Worm (Caenorhabditis elegans) whole organism, early embryonic: ENCODE measurements around the gene Y57G7A.3.

Experiments
- F13C5.2 ChIP-seq: sonication (generic microtip); optimal IDR thresholded peaks from 2 replicates; lab custom pipeline; 2017; ENCODE audit warnings: mild to moderate bottlenecking, missing genetic modification characterization, inconsistent platforms, missing compliant biosample characterization
- aly-1 ChIP-seq: sonication (generic microtip); optimal IDR thresholded peaks from 2 replicates; lab custom pipeline; 2016; ENCODE audit warnings: missing genetic modification characterization, missing compliant biosample characterization
- ama-1 ChIP-seq: fragments of 150-350 bp; optimal IDR thresholded peaks from 2 replicates; lab custom pipeline; 2014
- ceh-13 ChIP-seq: fragments of 200-800 bp; sonication (Bioruptor generic); optimal IDR thresholded peaks from 2 replicates; lab custom pipeline; 2018; ENCODE audit warnings: mild to moderate bottlenecking, missing genetic modification characterization, missing compliant biosample characterization
- ceh-36 ChIP-seq: sonication (generic microtip); optimal IDR thresholded peaks from 2 replicates; lab custom pipeline; 2016; ENCODE audit warnings: missing genetic modification characterization, inconsistent platforms, missing compliant biosample characterization
- ets-7 ChIP-seq: sonication (generic microtip); optimal IDR thresholded peaks from 2 replicates; lab custom pipeline; 2016; ENCODE audit warnings: missing genotype, missing genetic modification characterization, missing compliant biosample characterization
- flt-1 ChIP-seq: fragments of 200-800 bp; sonication (Bioruptor generic); IDR thresholded peaks from 2 replicates; pipeline ENCODE4 v1.3.6; 2022; ENCODE audit warnings: missing genetic modification characterization, missing compliant biosample characterization
- hmbx-1 ChIP-seq: sonication (generic microtip); optimal IDR thresholded peaks from 2 replicates; lab custom pipeline; 2016; ENCODE audit warnings: mild to moderate bottlenecking, missing genetic modification characterization, missing compliant biosample characterization
- pes-1 ChIP-seq: fragments of 200-800 bp; sonication (Bioruptor generic); IDR thresholded peaks from 2 replicates; pipeline ENCODE4 v1.3.6; 2022; ENCODE audit warnings: missing genetic modification reagents, missing genetic modification characterization, missing compliant biosample characterization
- scrt-1 ChIP-seq: fragments of 200-800 bp; sonication (Bioruptor generic); IDR thresholded peaks from 2 replicates; pipeline ENCODE4 v1.3.6; 2022; ENCODE audit warnings: missing genetic modification characterization, missing compliant biosample characterization
- sea-1 ChIP-seq: fragments of 200-800 bp; sonication (Bioruptor generic); conservative IDR thresholded peaks from 2 replicates; pipeline ENCODE4 v1.3.6; 2022; ENCODE audit warnings: missing genetic modification characterization, missing compliant biosample characterization
- tbx-11 ChIP-seq: fragments of 200-800 bp; sonication (Bioruptor generic); IDR thresholded peaks from 2 replicates; pipeline ENCODE4 v1.3.6; 2022; ENCODE audit warnings: missing genetic modification characterization, missing compliant biosample characterization
- tra-4 ChIP-seq: sonication (generic microtip); optimal IDR thresholded peaks from 2 replicates; lab custom pipeline; 2017; ENCODE audit warnings: missing genetic modification characterization, missing compliant biosample characterization

- TF ChIP-seq ceh-13 (no peak), ceh-36 (tag; lab: Kevin White, UChicago) (no peak), pes-1 (GFP tag; lab: Robert Waterston, UW) (no peak), ama-1 (lab: Kevin White, UChicago) (no peak), tra-4 (tag; lab: Kevin White, UChicago) (no peak), flt-1 (GFP tag; lab: Robert Waterston, UW) (no peak), sea-1 (GFP tag; lab: Robert Waterston, UW) (no peak), scrt-1 (GFP tag; lab: Robert Waterston, UW) (no peak), hmbx-1 (tag; lab: Kevin White, UChicago) (no peak), F13C5.2 (tag; lab: Kevin White, UChicago) (no peak), tbx-11 (GFP tag; lab: Robert Waterston, UW) (no peak), aly-1 (no peak), ets-7 (tag; lab: Kevin White, UChicago) (no peak)
Measured at ce11 chrII:1320987-1321807, 35.6 kb downstream of the Y57G7A.3 start, which contains the start of gene vig-1.
